Fruit fly (Drosophila melanogaster) whole organism, embryonic: ENCODE results near the gene Cap-D3.

Experiments used
- Atf6 ChIP-seq: fragments of 200-800 bp; sonication (Bioruptor generic); IDR thresholded peaks from 2 replicates; pipeline ENCODE4 v1.3.6; 2022; ENCODE audit warnings: missing biosample characterization, missing genetic modification characterization
- Bgb ChIP-seq: fragments of 200-800 bp; sonication (Bioruptor generic); IDR thresholded peaks from 2 replicates; pipeline ENCODE4 v1.3.6; 2022; ENCODE audit warnings: missing biosample characterization, missing genetic modification characterization; ENCODE audit not compliant: partially characterized antibody
- CG10654 ChIP-seq: fragments of 200-800 bp; sonication (Bioruptor generic); optimal IDR thresholded peaks from 2 replicates; lab custom pipeline; 2016; ENCODE audit warnings: missing biosample characterization, missing genetic modification characterization
- CG12769 ChIP-seq: fragments of 200-800 bp; sonication (Bioruptor generic); optimal IDR thresholded peaks from 2 replicates; lab custom pipeline; 2019; ENCODE audit warnings: missing biosample characterization, mild to moderate bottlenecking, missing genetic modification characterization, moderate library complexity
- CG12942 ChIP-seq: fragments of 200-800 bp; sonication (Bioruptor generic); optimal IDR thresholded peaks from 3 replicates; lab custom pipeline; 2016; ENCODE audit warnings: missing biosample characterization, missing genetic modification characterization
- CG17328 ChIP-seq: fragments of 200-800 bp; sonication (Bioruptor generic); IDR thresholded peaks from 2 replicates; pipeline ENCODE4 v1.3.6; 2022; ENCODE audit warnings: missing biosample characterization, missing genetic modification characterization
- CG17359 ChIP-seq: fragments of 200-800 bp; sonication (Bioruptor generic); optimal IDR thresholded peaks from 3 replicates; lab custom pipeline; 2018; ENCODE audit warnings: missing biosample characterization, mild to moderate bottlenecking, missing genetic modification characterization, moderate library complexity
- CG2129 ChIP-seq: fragments of 200-800 bp; sonication (Bioruptor generic); IDR thresholded peaks from 2 replicates; pipeline ENCODE4 v1.3.6; 2022; ENCODE audit warnings: missing biosample characterization, missing genetic modification characterization; ENCODE audit not compliant: partially characterized antibody
- CG30403 ChIP-seq: fragments of 200-800 bp; sonication (Bioruptor generic); optimal IDR thresholded peaks from 3 replicates; lab custom pipeline; 2016; ENCODE audit warnings: missing biosample characterization, missing genetic modification characterization
- CG3281 ChIP-seq: fragments of 200-800 bp; sonication (Bioruptor generic); optimal IDR thresholded peaks from 3 replicates; lab custom pipeline; 2017; ENCODE audit warnings: missing biosample characterization, mild to moderate bottlenecking, missing genetic modification characterization
- CG34224 ChIP-seq: fragments of 200-800 bp; sonication (Bioruptor generic); IDR thresholded peaks from 3 replicates; pipeline ENCODE4 v1.3.6; 2022; ENCODE audit warnings: missing biosample characterization, missing genetic modification characterization; ENCODE audit not compliant: partially characterized antibody
- CG6254 ChIP-seq: fragments of 200-800 bp; sonication (Bioruptor generic); optimal IDR thresholded peaks from 3 replicates; lab custom pipeline; 2017; ENCODE audit warnings: mild to moderate bottlenecking, missing biosample characterization, missing genetic modification reagents, missing genetic modification characterization
- CG6791 ChIP-seq: fragments of 200-800 bp; sonication (Bioruptor generic); IDR thresholded peaks from 3 replicates; pipeline ENCODE4 v1.3.6; 2022; ENCODE audit warnings: missing biosample characterization, missing genetic modification characterization; ENCODE audit not compliant: partially characterized antibody
- CG7963 ChIP-seq: fragments of 200-800 bp; sonication (Bioruptor generic); IDR thresholded peaks from 3 replicates; pipeline ENCODE4 v1.3.6; 2022; ENCODE audit warnings: missing biosample characterization, missing genetic modification characterization; ENCODE audit not compliant: partially characterized antibody
- CG8478 ChIP-seq: fragments of >200 bp; optimal IDR thresholded peaks from 2 replicates; lab custom pipeline; 2018
- CG9215 ChIP-seq: fragments of 200-800 bp; sonication (Bioruptor generic); IDR thresholded peaks from 2 replicates; pipeline ENCODE4 v1.3.6; 2022; ENCODE audit warnings: missing biosample characterization, missing genetic modification characterization
- CG9932 ChIP-seq: fragments of 200-800 bp; sonication (Bioruptor generic); IDR thresholded peaks from 2 replicates; pipeline ENCODE4 v1.3.6; 2022; ENCODE audit warnings: missing biosample characterization, missing genetic modification characterization
- E2f2 ChIP-seq: fragments of 200-800 bp; sonication (Bioruptor generic); IDR thresholded peaks from 2 replicates; pipeline ENCODE4 v1.3.6; 2022; ENCODE audit warnings: missing biosample characterization, missing genetic modification characterization
- Fer1 ChIP-seq: fragments of 200-800 bp; sonication (Bioruptor generic); optimal IDR thresholded peaks from 2 replicates; lab custom pipeline; 2017; ENCODE audit warnings: missing biosample characterization, mild to moderate bottlenecking, missing genetic modification characterization
- HLH4C ChIP-seq: fragments of 200-800 bp; sonication (Bioruptor generic); IDR thresholded peaks from 3 replicates; pipeline ENCODE4 v1.3.6; 2022; ENCODE audit warnings: missing biosample characterization, missing genetic modification characterization; ENCODE audit not compliant: partially characterized antibody
- MESR4 ChIP-seq: fragments of 200-800 bp; sonication (Bioruptor generic); optimal IDR thresholded peaks from 2 replicates; lab custom pipeline; 2018; ENCODE audit warnings: missing biosample characterization, mild to moderate bottlenecking, missing genetic modification characterization, moderate library complexity
- Mes4 ChIP-seq: fragments of 200-800 bp; sonication (Bioruptor generic); optimal IDR thresholded peaks from 2 replicates; lab custom pipeline; 2016; ENCODE audit warnings: missing biosample characterization, missing genetic modification characterization
- Myb ChIP-seq: fragments of 200-800 bp; sonication (Bioruptor generic); optimal IDR thresholded peaks from 2 replicates; lab custom pipeline; 2016; ENCODE audit warnings: missing biosample characterization, missing genetic modification characterization
- Opbp ChIP-seq: fragments of 200-800 bp; sonication (Bioruptor generic); IDR thresholded peaks from 3 replicates; pipeline ENCODE4 v1.3.6; 2022; ENCODE audit warnings: missing biosample characterization, missing genetic modification characterization; ENCODE audit not compliant: partially characterized antibody
- Pdp1 ChIP-seq, 2 experiments: fragments of 200-800 bp; sonication (Bioruptor generic); optimal IDR thresholded peaks; 3 replicates each; lab custom pipeline; 2016; ENCODE audit warnings: missing biosample characterization in 2 of 2, missing genetic modification characterization in 2 of 2, mild to moderate bottlenecking in 1 of 2, moderate library complexity in 1 of 2
- Ptx1 ChIP-seq: fragments of 200-800 bp; sonication (Bioruptor generic); IDR thresholded peaks from 2 replicates; pipeline ENCODE4 v1.3.6; 2022; ENCODE audit warnings: missing biosample characterization, missing genetic modification characterization
- Rfx ChIP-seq: fragments of 200-800 bp; sonication (Bioruptor generic); IDR thresholded peaks from 2 replicates; pipeline ENCODE4 v1.3.6; 2022; ENCODE audit warnings: missing biosample characterization, missing genetic modification characterization
- Xbp1 ChIP-seq: fragments of 200-800 bp; sonication (Bioruptor generic); optimal IDR thresholded peaks from 3 replicates; lab custom pipeline; 2016; ENCODE audit warnings: missing biosample characterization, mild to moderate bottlenecking, missing genetic modification characterization
- YL-1 ChIP-seq: fragments of 200-800 bp; sonication (Bioruptor generic); optimal IDR thresholded peaks from 3 replicates; lab custom pipeline; 2017; ENCODE audit warnings: missing biosample characterization, mild to moderate bottlenecking, missing genetic modification characterization
- abd-A ChIP-seq: fragments of 200-800 bp; sonication (Bioruptor generic); optimal IDR thresholded peaks from 3 replicates; lab custom pipeline; 2019; ENCODE audit warnings: missing biosample characterization, mild to moderate bottlenecking, missing genetic modification characterization, moderate library complexity
- ash1 ChIP-seq: fragments of 200-800 bp; sonication (Bioruptor generic); optimal IDR thresholded peaks from 2 replicates; lab custom pipeline; 2018; ENCODE audit warnings: missing biosample characterization, mild to moderate bottlenecking, missing genetic modification characterization
- ato ChIP-seq: fragments of 200-800 bp; sonication (Bioruptor generic); IDR thresholded peaks from 2 replicates; pipeline ENCODE4 v1.3.6; 2022; ENCODE audit warnings: missing biosample characterization, missing genetic modification characterization; ENCODE audit not compliant: partially characterized antibody
- chm ChIP-seq: fragments of 200-800 bp; sonication (Bioruptor generic); IDR thresholded peaks from 2 replicates; pipeline ENCODE4 v1.3.6; 2022; ENCODE audit warnings: missing biosample characterization, missing genetic modification characterization
- chn ChIP-seq: fragments of 200-800 bp; sonication (Bioruptor generic); optimal IDR thresholded peaks from 2 replicates; lab custom pipeline; 2016; ENCODE audit warnings: missing biosample characterization, missing genetic modification characterization
- exex ChIP-seq: fragments of 200-800 bp; sonication (Bioruptor generic); optimal IDR thresholded peaks from 4 replicates; lab custom pipeline; 2018; ENCODE audit warnings: missing biosample characterization, mild to moderate bottlenecking, missing genetic modification characterization, moderate library complexity
- nerfin-1 ChIP-seq: fragments of 200-800 bp; sonication (Bioruptor generic); optimal IDR thresholded peaks from 3 replicates; lab custom pipeline; 2019; ENCODE audit warnings: missing biosample characterization, mild to moderate bottlenecking, missing genetic modification characterization, moderate library complexity
- nmo ChIP-seq: fragments of 200-800 bp; sonication (Bioruptor generic); optimal IDR thresholded peaks from 2 replicates; lab custom pipeline; 2018; ENCODE audit warnings: missing biosample characterization, mild to moderate bottlenecking, missing genetic modification characterization, moderate library complexity
- otp ChIP-seq: fragments of 200-800 bp; sonication (Bioruptor generic); IDR thresholded peaks from 3 replicates; pipeline ENCODE4, ENCODE4 v1.3.6; 2022; ENCODE audit warnings: missing biosample characterization, missing genetic modification characterization
- pan ChIP-seq, 4 experiments: fragments of >200 bp in 3 of 4; fragments of 200-800 bp in 1 of 4; sonication (Bioruptor generic) in 1 of 4; optimal IDR thresholded peaks in 3 of 4; IDR thresholded peaks in 1 of 4; 2 replicates each; pipeline versions ENCODE4 v1.3.6 to Lab custom; 2017 to 2022; ENCODE audit warnings: missing biosample characterization in 2 of 4, missing genetic modification characterization in 2 of 4, mixed read lengths in 1 of 4
- prd ChIP-seq, 3 experiments: fragments of >200 bp in 2 of 3; fragments of 200-800 bp in 1 of 3; sonication (Bioruptor generic) in 1 of 3; optimal IDR thresholded peaks in 2 of 3; IDR thresholded peaks in 1 of 3; 2 replicates in 2 of 3; 3 replicates in 1 of 3; pipeline versions ENCODE4 v1.3.6 to Lab custom; 2017 to 2022; ENCODE audit warnings: missing biosample characterization in 1 of 3, missing genetic modification characterization in 1 of 3
- psq ChIP-seq: fragments of 200-800 bp; sonication (Bioruptor generic); optimal IDR thresholded peaks from 2 replicates; lab custom pipeline; 2017; ENCODE audit warnings: missing biosample characterization, missing genetic modification characterization
- row ChIP-seq: fragments of 200-800 bp; sonication (Bioruptor generic); IDR thresholded peaks from 3 replicates; pipeline ENCODE4 v1.3.6; 2022; ENCODE audit warnings: missing biosample characterization, missing genetic modification characterization
- sens ChIP-seq: fragments of 200-800 bp; sonication (Bioruptor generic); peaks from one replicate; lab custom pipeline; 2016; ENCODE audit warnings: missing biosample characterization, missing genetic modification characterization
- sna ChIP-seq: fragments of 200-800 bp; sonication (Bioruptor generic); IDR thresholded peaks from 2 replicates; pipeline ENCODE4 v1.3.6; 2022; ENCODE audit warnings: missing biosample characterization, missing genetic modification characterization; ENCODE audit not compliant: partially characterized antibody
- stwl ChIP-seq: fragments of 200-800 bp; sonication (Bioruptor generic); optimal IDR thresholded peaks from 3 replicates; lab custom pipeline; 2018; ENCODE audit warnings: missing biosample characterization, mild to moderate bottlenecking, missing genetic modification characterization, moderate library complexity
- trem ChIP-seq: fragments of 200-800 bp; optimal IDR thresholded peaks from 3 replicates; lab custom pipeline; 2019; ENCODE audit warnings: missing biosample characterization, mild to moderate bottlenecking, missing genetic modification characterization, moderate library complexity
- unc-4 ChIP-seq: fragments of 200-800 bp; sonication (Bioruptor generic); IDR thresholded peaks from 2 replicates; pipeline ENCODE4 v1.3.6; 2022; ENCODE audit warnings: missing biosample characterization, missing genetic modification characterization; ENCODE audit not compliant: partially characterized antibody
- vnd ChIP-seq: fragments of 200-800 bp; sonication (Bioruptor generic); IDR thresholded peaks from 3 replicates; pipeline ENCODE4 v1.3.6; 2022; ENCODE audit warnings: missing biosample characterization, missing genetic modification characterization; ENCODE audit not compliant: partially characterized antibody

Gene Cap-D3

dm6 chr2L:5532061-5532460, 6.4 kb downstream of the Cap-D3 start, which contains the start of gene Coq6 (continued):
- TF ChIP-seq row (GFP tag; lab: Robert Waterston, UW), result no peak
- TF ChIP-seq vnd (GFP tag; lab: Robert Waterston, UW), result peak; percentile 38; the same call in 1 of the 3 replicates
- TF ChIP-seq CG12942, result no peak
- peak; percentile 68 for TF ChIP-seq CG34224 (GFP tag; lab: Robert Waterston, UW)
- TF ChIP-seq chm (GFP tag; lab: Robert Waterston, UW), result no peak
- TF ChIP-seq Pdp1 (GFP tag; optimal IDR thresholded peaks at IDR 0.05; lab: Kevin White, UChicago), result peak in 1 of 2 experiments; percentile 58
- no peak for TF ChIP-seq CG30403 (GFP tag; lab: Kevin White, UChicago)
- TF ChIP-seq Myb (GFP tag; lab: Kevin White, UChicago), result peak; percentile 85
- peak; percentile 65; the same call in 2 of the 3 replicates for TF ChIP-seq HLH4C (GFP tag; lab: Robert Waterston, UW)
- no peak for TF ChIP-seq CG8478 (lab: Kevin White, UChicago)
- TF ChIP-seq Ptx1 (GFP tag; lab: Robert Waterston, UW), result 0 out of 2 replicates have a peak, but pooled peaks have one; percentile 16
- TF ChIP-seq CG9215 (GFP tag; lab: Robert Waterston, UW), result peak; percentile 96
- no peak for TF ChIP-seq Atf6 (GFP tag; lab: Robert Waterston, UW)
- TF ChIP-seq CG12769, result no peak
- no peak for TF ChIP-seq abd-A (tag; lab: Kevin White, UChicago)
- TF ChIP-seq CG6254 (GFP tag; lab: Kevin White, UChicago), result no peak
- TF ChIP-seq sens, result peak; percentile 76
- peak; percentile 74 for TF ChIP-seq E2f2
- TF ChIP-seq Rfx, result peak; percentile 22; the same call in 1 of the 2 replicates
- TF ChIP-seq psq (GFP tag; lab: Kevin White, UChicago), result no peak
- TF ChIP-seq ato, result 0 out of 2 replicates have a peak, but pooled peaks have one; percentile 32
- TF ChIP-seq CG6791 (GFP tag; lab: Robert Waterston, UW), result peak; percentile 75
- TF ChIP-seq Bgb (GFP tag; lab: Robert Waterston, UW), result peak; percentile 47; the same call in 1 of the 2 replicates
- TF ChIP-seq Fer1 (GFP tag; lab: Kevin White, UChicago), result no peak
- TF ChIP-seq CG17359 (tag; lab: Kevin White, UChicago), result no peak
- no peak for TF ChIP-seq CG10654 (GFP tag; lab: Kevin White, UChicago)
- TF ChIP-seq CG7963 (GFP tag; lab: Robert Waterston, UW), result peak; percentile 49; the same call in 1 of the 3 replicates
- no peak for TF ChIP-seq pan (optimal IDR thresholded peaks at IDR 0.05; lab: Kevin White, UChicago)
- no peak for TF ChIP-seq pan (GFP tag; optimal IDR thresholded peaks at IDR 0.05 in 1 of 2, IDR thresholded peaks at IDR 0.05 in 1 of 2)
- TF ChIP-seq ash1 (GFP tag; lab: Kevin White, UChicago), result no peak
- peak; percentile 63 for TF ChIP-seq sna (GFP tag; lab: Robert Waterston, UW)
- no peak for TF ChIP-seq chn (GFP tag; lab: Kevin White, UChicago)
- TF ChIP-seq unc-4, result peak; percentile 68
- TF ChIP-seq CG3281, result no peak
- peak; percentile 53; the same call in 2 of the 3 replicates for TF ChIP-seq Opbp
- TF ChIP-seq CG2129 (GFP tag; lab: Robert Waterston, UW), result 0 out of 2 replicates have a peak, but pooled peaks have one; percentile 18
- TF ChIP-seq Xbp1 (GFP tag; lab: Kevin White, UChicago), result no peak
- TF ChIP-seq nerfin-1 (tag; lab: Kevin White, UChicago), result peak; percentile 79
- TF ChIP-seq CG17328, result no peak
- no peak for TF ChIP-seq prd (optimal IDR thresholded peaks at IDR 0.05; lab: Kevin White, UChicago)
- no peak for TF ChIP-seq prd (GFP tag; IDR thresholded peaks at IDR 0.05; lab: Robert Waterston, UW)
- TF ChIP-seq Mes4 (GFP tag; lab: Kevin White, UChicago), result no peak
- no peak for TF ChIP-seq otp
- TF ChIP-seq stwl (tag; lab: Kevin White, UChicago), result peak; percentile 83
- TF ChIP-seq trem (tag; lab: Kevin White, UChicago), result no peak
- TF ChIP-seq MESR4 (GFP tag; lab: Kevin White, UChicago), result peak; percentile 41
- TF ChIP-seq YL-1, result peak; percentile 19
- TF ChIP-seq nmo (GFP tag; lab: Kevin White, UChicago), result peak; percentile 14
- TF ChIP-seq CG9932, result peak; percentile 15; the same call in 1 of the 2 replicates
- no peak for TF ChIP-seq exex
